Fruit fly (Drosophila melanogaster) whole organism, embryonic: ENCODE results near the gene Spn28Dc.

Source experiments
- Adf1 ChIP-seq: fragments of 200-800 bp; sonication (Bioruptor generic); IDR thresholded peaks from 2 replicates; pipeline ENCODE4 v1.3.6; 2022; ENCODE audit warnings: missing biosample characterization, missing genetic modification characterization
- Antp ChIP-seq: fragments of 200-800 bp; sonication (Bioruptor generic); optimal IDR thresholded peaks from 3 replicates; lab custom pipeline; 2016; ENCODE audit warnings: missing biosample characterization, missing genetic modification characterization
- Asciz ChIP-seq: fragments of 200-800 bp; sonication (Bioruptor generic); optimal IDR thresholded peaks from 2 replicates; lab custom pipeline; 2017; ENCODE audit warnings: missing biosample characterization, mild to moderate bottlenecking, missing genetic modification characterization, missing genetic modification reagents
- Atf6 ChIP-seq: fragments of 200-800 bp; sonication (Bioruptor generic); IDR thresholded peaks from 2 replicates; pipeline ENCODE4 v1.3.6; 2022; ENCODE audit warnings: missing biosample characterization, missing genetic modification characterization
- CG11093 ChIP-seq: fragments of 200-800 bp; sonication (Bioruptor generic); IDR thresholded peaks from 3 replicates; pipeline ENCODE4 v1.3.6; 2022; ENCODE audit warnings: missing biosample characterization, missing genetic modification characterization
- CG11723 ChIP-seq: fragments of 200-800 bp; sonication (Bioruptor generic); optimal IDR thresholded peaks from 2 replicates; lab custom pipeline; 2017; ENCODE audit warnings: missing biosample characterization, mild to moderate bottlenecking, missing genetic modification characterization
- CG14965 ChIP-seq: fragments of 200-800 bp; sonication (Bioruptor generic); optimal IDR thresholded peaks from 2 replicates; lab custom pipeline; 2016; ENCODE audit warnings: missing biosample characterization, missing genetic modification characterization, borderline replicate concordance
- CG1529 ChIP-seq: fragments of 200-800 bp; sonication (Bioruptor generic); optimal IDR thresholded peaks from 3 replicates; lab custom pipeline; 2018; ENCODE audit warnings: missing biosample characterization, missing genetic modification characterization
- CG17359 ChIP-seq: fragments of 200-800 bp; sonication (Bioruptor generic); optimal IDR thresholded peaks from 3 replicates; lab custom pipeline; 2018; ENCODE audit warnings: missing biosample characterization, mild to moderate bottlenecking, missing genetic modification characterization, moderate library complexity
- CG18619 ChIP-seq: fragments of 200-800 bp; sonication (Bioruptor generic); optimal IDR thresholded peaks from 3 replicates; lab custom pipeline; 2017; ENCODE audit warnings: missing biosample characterization, mild to moderate bottlenecking, missing genetic modification characterization
- CG30403 ChIP-seq: fragments of 200-800 bp; sonication (Bioruptor generic); optimal IDR thresholded peaks from 3 replicates; lab custom pipeline; 2016; ENCODE audit warnings: missing biosample characterization, missing genetic modification characterization
- CG31388 ChIP-seq: fragments of 200-800 bp; sonication (Bioruptor generic); optimal IDR thresholded peaks from 2 replicates; lab custom pipeline; 2016; ENCODE audit warnings: missing biosample characterization, missing genetic modification characterization
- CG3281 ChIP-seq: fragments of 200-800 bp; sonication (Bioruptor generic); optimal IDR thresholded peaks from 3 replicates; lab custom pipeline; 2017; ENCODE audit warnings: missing biosample characterization, mild to moderate bottlenecking, missing genetic modification characterization
- CG34224 ChIP-seq: fragments of 200-800 bp; sonication (Bioruptor generic); IDR thresholded peaks from 3 replicates; pipeline ENCODE4 v1.3.6; 2022; ENCODE audit warnings: missing biosample characterization, missing genetic modification characterization; ENCODE audit not compliant: partially characterized antibody
- CG3726 ChIP-seq: fragments of 200-800 bp; sonication (Bioruptor generic); IDR thresholded peaks from 3 replicates; pipeline ENCODE4, ENCODE4 v1.3.6; 2022; ENCODE audit warnings: missing biosample characterization, missing genetic modification characterization
- CG4328 ChIP-seq: fragments of 200-800 bp; sonication (Bioruptor generic); optimal IDR thresholded peaks from 3 replicates; lab custom pipeline; 2017; ENCODE audit warnings: missing biosample characterization, missing genetic modification reagents, missing genetic modification characterization
- CG4424 ChIP-seq: fragments of 200-800 bp; sonication (Bioruptor generic); optimal IDR thresholded peaks from 3 replicates; lab custom pipeline; 2016; ENCODE audit warnings: missing biosample characterization, missing genetic modification characterization
- CG8924 ChIP-seq: fragments of 200-800 bp; optimal IDR thresholded peaks from 3 replicates; lab custom pipeline; 2019; ENCODE audit warnings: missing biosample characterization, mild to moderate bottlenecking, missing genetic modification characterization, moderate library complexity
- CG9817 ChIP-seq: fragments of 200-800 bp; sonication (Bioruptor generic); optimal IDR thresholded peaks from 2 replicates; lab custom pipeline; 2018; ENCODE audit warnings: missing biosample characterization, mild to moderate bottlenecking, missing genetic modification characterization, moderate library complexity
- Doc2 ChIP-seq: fragments of 200-800 bp; sonication (Bioruptor generic); IDR thresholded peaks from 2 replicates; pipeline ENCODE4 v1.3.6; 2022; ENCODE audit warnings: missing biosample characterization, missing genetic modification characterization
- Doc3 ChIP-seq: fragments of 200-800 bp; sonication (Bioruptor generic); IDR thresholded peaks from 3 replicates; pipeline ENCODE4 v1.3.6; 2022; ENCODE audit warnings: missing biosample characterization, missing genetic modification characterization; ENCODE audit not compliant: partially characterized antibody
- H15 ChIP-seq: fragments of 200-800 bp; sonication (Bioruptor generic); IDR thresholded peaks from 3 replicates; pipeline ENCODE4 v1.3.6; 2022; ENCODE audit warnings: missing biosample characterization, missing genetic modification characterization
- HmgZ ChIP-seq: fragments of 200-800 bp; sonication (Bioruptor generic); optimal IDR thresholded peaks from 2 replicates; lab custom pipeline; 2018; ENCODE audit warnings: missing biosample characterization, mild to moderate bottlenecking, missing genetic modification characterization
- Hmr ChIP-seq: fragments of 200-800 bp; sonication (Bioruptor generic); optimal IDR thresholded peaks from 3 replicates; lab custom pipeline; 2017; ENCODE audit warnings: mild to moderate bottlenecking, missing biosample characterization, missing genetic modification reagents, missing genetic modification characterization
- Lhr ChIP-seq: fragments of 200-800 bp; sonication (Bioruptor generic); optimal IDR thresholded peaks from 3 replicates; lab custom pipeline; 2017; ENCODE audit warnings: mild to moderate bottlenecking, missing biosample characterization, missing genetic modification reagents, missing genetic modification characterization
- Oaz ChIP-seq: fragments of 200-800 bp; sonication (Bioruptor generic); IDR thresholded peaks from 2 replicates; pipeline ENCODE4 v1.3.6; 2022; ENCODE audit warnings: missing biosample characterization, missing genetic modification characterization
- Side ChIP-seq: fragments of 200-800 bp; sonication (Bioruptor generic); optimal IDR thresholded peaks from 2 replicates; lab custom pipeline; 2016; ENCODE audit warnings: missing biosample characterization, missing genetic modification characterization
- ara ChIP-seq: fragments of 200-800 bp; sonication (Bioruptor generic); IDR thresholded peaks from 2 replicates; pipeline ENCODE4 v1.3.6; 2022; ENCODE audit warnings: missing biosample characterization, missing genetic modification characterization
- bbx ChIP-seq: fragments of 200-800 bp; sonication (Bioruptor generic); IDR thresholded peaks from 2 replicates; pipeline ENCODE4 v1.3.6; 2022; ENCODE audit warnings: missing biosample characterization, missing genetic modification characterization; ENCODE audit not compliant: partially characterized antibody
- caup ChIP-seq: fragments of 200-800 bp; sonication (Bioruptor generic); optimal IDR thresholded peaks from 3 replicates; lab custom pipeline; 2017; ENCODE audit warnings: missing biosample characterization, mild to moderate bottlenecking, missing genetic modification characterization, moderate library complexity; ENCODE audit not compliant: severe bottlenecking
- danr ChIP-seq: fragments of 200-800 bp; sonication (Bioruptor generic); IDR thresholded peaks from 2 replicates; pipeline ENCODE4 v1.3.6; 2022; ENCODE audit warnings: missing biosample characterization, missing genetic modification characterization
- dysf ChIP-seq: fragments of 200-800 bp; sonication (Bioruptor generic); IDR thresholded peaks from 3 replicates; pipeline ENCODE4 v1.3.6; 2022; ENCODE audit warnings: missing biosample characterization, missing genetic modification characterization
- fd96Cb ChIP-seq: fragments of 200-800 bp; sonication (Bioruptor generic); optimal IDR thresholded peaks from 2 replicates; lab custom pipeline; 2018; ENCODE audit warnings: missing biosample characterization, mild to moderate bottlenecking, missing genetic modification characterization, moderate library complexity
- ftz-f1 ChIP-seq: fragments of 200-800 bp; sonication (Bioruptor generic); optimal IDR thresholded peaks from 2 replicates; lab custom pipeline; 2016; ENCODE audit warnings: missing biosample characterization, missing genetic modification characterization
- gcm ChIP-seq: fragments of 200-800 bp; sonication (Bioruptor generic); optimal IDR thresholded peaks from 2 replicates; lab custom pipeline; 2019; ENCODE audit warnings: missing biosample characterization, mild to moderate bottlenecking, missing genetic modification characterization, moderate library complexity
- klu ChIP-seq: fragments of 200-800 bp; sonication (Bioruptor generic); IDR thresholded peaks from 2 replicates; pipeline ENCODE4 v1.3.6; 2022; ENCODE audit warnings: missing biosample characterization, missing genetic modification characterization
- nom ChIP-seq: fragments of 200-800 bp; sonication (Bioruptor generic); optimal IDR thresholded peaks from 2 replicates; lab custom pipeline; 2017; ENCODE audit warnings: missing biosample characterization, missing genetic modification characterization, mild to moderate bottlenecking, moderate library complexity, missing genetic modification reagents
- onecut ChIP-seq: fragments of 200-800 bp; sonication (Bioruptor generic); IDR thresholded peaks from 2 replicates; pipeline ENCODE4 v1.3.6; 2022; ENCODE audit warnings: missing biosample characterization, missing genetic modification characterization
- pb ChIP-seq: fragments of 200-800 bp; sonication (Bioruptor generic); optimal IDR thresholded peaks from 3 replicates; lab custom pipeline; 2016; ENCODE audit warnings: missing biosample characterization, missing genetic modification characterization
- rib ChIP-seq: fragments of 200-800 bp; sonication (Bioruptor generic); IDR thresholded peaks from 2 replicates; pipeline ENCODE4 v1.3.6; 2022; ENCODE audit warnings: missing biosample characterization, missing genetic modification characterization
- sisA ChIP-seq: fragments of 200-800 bp; sonication (Bioruptor generic); IDR thresholded peaks from 2 replicates; pipeline ENCODE4 v1.3.6; 2022; ENCODE audit warnings: missing biosample characterization, missing genetic modification characterization
- slou ChIP-seq: fragments of 200-800 bp; sonication (Bioruptor generic); optimal IDR thresholded peaks from 3 replicates; lab custom pipeline; 2016; ENCODE audit warnings: missing biosample characterization, missing genetic modification characterization
- sob ChIP-seq: fragments of 200-800 bp; sonication (Bioruptor generic); IDR thresholded peaks from 2 replicates; pipeline ENCODE4 v1.3.6; 2022; ENCODE audit warnings: missing biosample characterization, missing genetic modification characterization
- sqz ChIP-seq: fragments of 200-800 bp; sonication (Bioruptor generic); optimal IDR thresholded peaks from 3 replicates; lab custom pipeline; 2018; ENCODE audit warnings: missing biosample characterization, mild to moderate bottlenecking, missing genetic modification characterization
- tin ChIP-seq: fragments of 200-800 bp; sonication (Bioruptor generic); optimal IDR thresholded peaks from 3 replicates; lab custom pipeline; 2016; ENCODE audit warnings: missing biosample characterization, missing genetic modification characterization
- tio ChIP-seq: fragments of 200-800 bp; sonication (Bioruptor generic); optimal IDR thresholded peaks from 2 replicates; lab custom pipeline; 2017; ENCODE audit warnings: missing biosample characterization, missing genetic modification characterization, inconsistent platforms
- unpg ChIP-seq: fragments of 200-800 bp; sonication (Bioruptor generic); optimal IDR thresholded peaks from 3 replicates; lab custom pipeline; 2018; ENCODE audit warnings: missing biosample characterization, mild to moderate bottlenecking, missing genetic modification characterization, moderate library complexity
- vvl ChIP-seq: fragments of 200-800 bp; sonication (Bioruptor generic); IDR thresholded peaks from 2 replicates; pipeline ENCODE4 v1.3.6; 2022; ENCODE audit warnings: missing biosample characterization, missing genetic modification characterization

Spn28Dc gene

dm6 chr2L:8001694-8002627, 5.0 kb downstream of the Spn28Dc start (continued):
- TF ChIP-seq HmgZ (tag; lab: Kevin White, UChicago) (peak; percentile 82), CG4328 (GFP tag; lab: Kevin White, UChicago) (peak; percentile 84), Side (peak; percentile 82), vvl (GFP tag; lab: Robert Waterston, UW) (peak; percentile 89), CG4424 (peak; percentile 93), klu (GFP tag; lab: Robert Waterston, UW) (peak; percentile 79), CG14965 (no peak), tio (GFP tag; lab: Kevin White, UChicago) (peak; percentile 91), CG17359 (tag; lab: Kevin White, UChicago) (peak; percentile 78), danr (GFP tag; lab: Robert Waterston, UW) (peak; percentile 82), CG11723 (GFP tag; lab: Kevin White, UChicago) (peak; percentile 85), sob (peak; percentile 87), ftz-f1 (GFP tag; lab: Kevin White, UChicago) (no peak), tin (GFP tag; lab: Kevin White, UChicago) (peak; percentile 89), Hmr (GFP tag; lab: Kevin White, UChicago) (peak; percentile 89), ara (GFP tag; lab: Robert Waterston, UW) (peak; percentile 68; the same call in 1 of the 2 replicates), gcm (peak; percentile 78), CG1529 (peak; percentile 83), Antp (GFP tag; lab: Kevin White, UChicago) (peak; percentile 78), sisA (GFP tag; lab: Robert Waterston, UW) (peak; percentile 83), rib (GFP tag; lab: Robert Waterston, UW) (0 out of 2 replicates have a peak, but pooled peaks have one; percentile 28), Atf6 (GFP tag; lab: Robert Waterston, UW) (peak; percentile 88), CG3726 (peak; percentile 68; the same call in 1 of the 3 replicates), pb (GFP tag; lab: Kevin White, UChicago) (peak; percentile 63), bbx (no peak), onecut (peak; percentile 66), Doc3 (GFP tag; lab: Robert Waterston, UW) (no peak), fd96Cb (tag; lab: Kevin White, UChicago) (peak; percentile 84), Adf1 (GFP tag; lab: Robert Waterston, UW) (peak; percentile 57), sqz (GFP tag; lab: Kevin White, UChicago) (peak; percentile 83), CG34224 (GFP tag; lab: Robert Waterston, UW) (no peak; the same call in 2 of the 3 replicates), CG18619 (peak; percentile 88), slou (GFP tag; lab: Kevin White, UChicago) (peak; percentile 76), Asciz (peak; percentile 87), Oaz (GFP tag; lab: Robert Waterston, UW) (peak; percentile 74), CG11093 (GFP tag; lab: Robert Waterston, UW) (peak; percentile 80; the same call in 2 of the 3 replicates), CG9817 (tag; lab: Kevin White, UChicago) (peak; percentile 79), dysf (GFP tag; lab: Robert Waterston, UW) (peak; percentile 93), CG31388 (GFP tag; lab: Kevin White, UChicago) (peak; percentile 57), H15 (GFP tag; lab: Robert Waterston, UW) (peak; percentile 77), Doc2 (GFP tag; lab: Robert Waterston, UW) (0 out of 2 replicates have a peak, but pooled peaks have one; percentile 20), caup (GFP tag; lab: Kevin White, UChicago) (peak; percentile 83), nom (GFP tag; lab: Kevin White, UChicago) (peak; percentile 84), unpg (GFP tag; lab: Kevin White, UChicago) (peak; percentile 84), CG3281 (GFP tag; lab: Kevin White, UChicago) (peak; percentile 91), CG30403 (peak; percentile 94), Lhr (GFP tag; lab: Kevin White, UChicago) (peak; percentile 52), CG8924 (peak; percentile 93)
